Worm (Caenorhabditis elegans): ENCODE measurements around the gene F55A11.4.
A peak's percentile ranks its signal among the peaks of the same experiment; 100 is the strongest.

Gene F55A11.4

DNA sequence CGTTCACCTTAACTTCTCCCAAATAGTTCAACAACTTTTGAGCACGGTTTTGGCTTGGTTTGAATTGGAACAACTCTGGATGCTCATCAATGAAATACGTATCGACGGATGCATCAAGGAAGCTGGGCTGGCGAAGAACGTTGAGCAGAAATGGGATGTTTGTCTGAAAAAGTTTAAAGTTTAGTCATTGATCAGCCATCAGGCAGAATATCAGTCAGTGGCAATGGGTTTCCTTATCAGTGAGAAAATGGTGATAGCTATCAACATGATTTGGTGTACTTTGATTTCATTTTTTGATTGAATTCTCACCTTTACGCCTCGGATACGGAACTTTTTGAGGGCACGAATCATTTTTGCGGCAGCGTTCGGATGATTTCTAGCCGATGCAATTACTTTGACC, 50.3 kb downstream of the F55A11.4 start (continued):
- TF ChIP-seq snpc-4 (tag; optimal IDR thresholded peaks at IDR 0.05) (no peak), skn-1 (tag; optimal IDR thresholded peaks at IDR 0.05) (no peak), unc-62 (GFP tag; optimal IDR thresholded peaks at IDR 0.05 in 1 of 2) (no peak), unc-62 (tag; optimal IDR thresholded peaks at IDR 0.05) (no peak), Y105C5A.15 (GFP tag; IDR thresholded peaks at IDR 0.05) (no peak), nhr-76 (tag; optimal IDR thresholded peaks at IDR 0.05) (no peak), mxl-3 (GFP tag; optimal IDR thresholded peaks at IDR 0.05) (no peak), ceh-28 (tag; optimal IDR thresholded peaks at IDR 0.05) (no peak), zip-2 (tag; optimal IDR thresholded peaks at IDR 0.05) (no peak), ctbp-1 (GFP tag; IDR thresholded peaks at IDR 0.05) (no peak), madf-5 (GFP tag; IDR thresholded peaks at IDR 0.05) (no peak), Y48G9A.11 (GFP tag; IDR thresholded peaks at IDR 0.05) (no peak), nhr-237 (tag; optimal IDR thresholded peaks at IDR 0.05) (no peak), nhr-41 (GFP tag; IDR thresholded peaks at IDR 0.05) (no peak), lsy-2 (tag; optimal IDR thresholded peaks at IDR 0.05) (no peak), nhr-42 (GFP tag; IDR thresholded peaks at IDR 0.05) (no peak), ztf-7 (tag; optimal IDR thresholded peaks at IDR 0.05) (no peak), Y5F2A.4 (GFP tag; optimal IDR thresholded peaks at IDR 0.05) (no peak), mep-1 (tag; optimal IDR thresholded peaks at IDR 0.05) (no peak), dve-1 (tag; optimal IDR thresholded peaks at IDR 0.05; ENCODE audit: insufficient read depth) (peak; percentile 32), nhr-77 (tag; optimal IDR thresholded peaks at IDR 0.05) (peak; percentile 28), lin-13 (GFP tag; optimal IDR thresholded peaks at IDR 0.05) (no peak), lin-38 (GFP tag; IDR thresholded peaks at IDR 0.05) (no peak), egl-27 (tag; optimal IDR thresholded peaks at IDR 0.05) (no peak), ZK337.2 (GFP tag; IDR thresholded peaks at IDR 0.05) (no peak), nhr-6 (tag; optimal IDR thresholded peaks at IDR 0.05) (no peak), tra-1 (GFP tag; IDR thresholded peaks at IDR 0.05) (no peak), lir-3 (tag; optimal IDR thresholded peaks at IDR 0.05) (no peak), gei-8 (GFP tag; optimal IDR thresholded peaks at IDR 0.05) (no peak), lin-29 (GFP tag; IDR thresholded peaks at IDR 0.05) (no peak), ceh-32 (tag; optimal IDR thresholded peaks at IDR 0.05; ENCODE audit: poor library complexity) (no peak)

DNA sequence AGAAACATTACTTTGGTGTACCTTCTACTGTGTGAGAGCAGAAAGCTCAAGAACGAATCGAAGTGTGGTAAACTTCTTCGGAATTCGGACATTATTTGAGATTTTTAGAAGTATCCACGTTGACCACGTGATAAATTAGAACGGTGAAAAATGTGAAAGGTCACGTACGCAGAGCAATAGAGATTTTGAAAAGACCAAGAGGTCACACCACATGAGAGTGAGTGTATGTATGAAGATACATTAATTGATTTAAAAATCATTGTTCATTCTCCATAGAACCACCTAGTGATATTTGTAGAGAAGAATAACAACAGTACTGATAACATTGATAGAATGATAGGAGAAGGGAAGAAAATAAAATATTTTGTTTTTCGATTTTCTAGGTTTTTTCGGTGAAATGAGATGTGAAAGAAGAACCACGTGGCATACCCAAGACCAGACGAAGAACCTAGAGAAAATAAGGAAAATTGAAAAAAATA, 52.2 kb downstream of the F55A11.4 start, which contains the start of gene pyc-1:
pyc-1 (minus strand) TSS at position 69 of the 479 bp plus-strand sequence.
- TF ChIP-seq T20F7.1 (GFP tag; optimal IDR thresholded peaks at IDR 0.05) (peak; percentile 66), zfp-2 (tag; optimal IDR thresholded peaks at IDR 0.05) (no peak), nhr-11 (tag; optimal IDR thresholded peaks at IDR 0.05) (peak; percentile 23), nhr-77 (tag; optimal IDR thresholded peaks at IDR 0.05) (peak; percentile 90), hlh-30 (tag; optimal IDR thresholded peaks at IDR 0.05; ENCODE audit: insufficient read depth) (peak; percentile 71), nhr-102 (tag; optimal IDR thresholded peaks at IDR 0.05) (no peak), lin-1 (GFP tag; IDR thresholded peaks at IDR 0.05) (0 out of 2 replicates have a peak, but pooled peaks have one; percentile 12), nhr-28 (tag; optimal IDR thresholded peaks at IDR 0.05) (peak; percentile 84), aly-2 (tag; optimal IDR thresholded peaks at IDR 0.05) (no peak), ztf-11 (tag; optimal IDR thresholded peaks at IDR 0.05) (no peak), zip-2 (tag; optimal IDR thresholded peaks at IDR 0.05) (peak; percentile 21), F10B5.3 (tag; optimal IDR thresholded peaks at IDR 0.05) (no peak), mes-2 (tag; optimal IDR thresholded peaks at IDR 0.05; ENCODE audit: poor library complexity, severe bottlenecking) (no peak), pha-4 (GFP tag; IDR thresholded peaks at IDR 0.05) (0 out of 2 replicates have a peak, but pooled peaks have one; percentile 10), pha-4 (tag; optimal IDR thresholded peaks at IDR 0.05) (no peak), lim-7 (GFP tag; IDR thresholded peaks at IDR 0.05) (no peak), unc-62 (GFP tag; optimal IDR thresholded peaks at IDR 0.05 in 1 of 2) (peak in 1 of 2 experiments; percentile 49), unc-62 (tag; optimal IDR thresholded peaks at IDR 0.05) (no peak), nhr-10 (tag; optimal IDR thresholded peaks at IDR 0.05) (peak; percentile 90), vab-7 (GFP tag; IDR thresholded peaks at IDR 0.05) (no peak), snpc-1.2 (GFP tag; IDR thresholded peaks at IDR 0.05) (no peak), spr-1 (tag; optimal IDR thresholded peaks at IDR 0.05) (no peak), nhr-6 (tag; optimal IDR thresholded peaks at IDR 0.05) (peak; percentile 47), lsy-2 (tag; optimal IDR thresholded peaks at IDR 0.05) (peak in 1 of 2 experiments; percentile 51), dve-1 (tag; optimal IDR thresholded peaks at IDR 0.05; ENCODE audit: insufficient read depth) (peak; percentile 76), daf-16 (GFP tag; optimal IDR thresholded peaks at IDR 0.05) (no peak), daf-16 (tag; optimal IDR thresholded peaks at IDR 0.05) (peak; percentile 91), fkh-10 (GFP tag; optimal IDR thresholded peaks at IDR 0.05) (no peak)
